Worm (Caenorhabditis elegans) whole organism, young adult: Measurements from ENCODE around the gene C14H10.2.

ENCODE experiments used
- B0035.1 ChIP-seq: sonication (generic microtip); optimal IDR thresholded peaks from 2 replicates; lab custom pipeline; 2016; ENCODE audit warnings: missing genetic modification characterization, mild to moderate bottlenecking, missing compliant biosample characterization, missing genotype, missing genetic modification reagents
- B0261.1 ChIP-seq: sonication (generic microtip); optimal IDR thresholded peaks from 2 replicates; lab custom pipeline; 2016; ENCODE audit warnings: mild to moderate bottlenecking, missing genetic modification characterization, moderate library complexity, missing compliant biosample characterization
- F23B12.7 ChIP-seq: sonication (generic microtip); optimal IDR thresholded peaks from 2 replicates; lab custom pipeline; 2017; ENCODE audit warnings: missing genetic modification characterization, mild to moderate bottlenecking, missing compliant biosample characterization, antibody characterized with exemption, moderate library complexity; ENCODE audit not compliant: insufficient read depth
- F49E8.2 ChIP-seq: sonication (generic microtip); optimal IDR thresholded peaks from 3 replicates; lab custom pipeline; 2017; ENCODE audit warnings: missing genetic modification characterization, mild to moderate bottlenecking, missing compliant biosample characterization, antibody characterized with exemption, moderate library complexity; ENCODE audit not compliant: insufficient read depth
- K12H6.12 ChIP-seq: fragments of 200-800 bp; sonication (Bioruptor generic); optimal IDR thresholded peaks from 2 replicates; lab custom pipeline; 2018; ENCODE audit warnings: mild to moderate bottlenecking, missing genetic modification characterization, missing compliant biosample characterization
- Y53G8AR.9 ChIP-seq: fragments of 200-800 bp; sonication (Bioruptor generic); conservative IDR thresholded peaks from 2 replicates; pipeline ENCODE4 v1.3.6; 2022; ENCODE audit warnings: missing genetic modification reagents, missing genetic modification characterization, missing compliant biosample characterization
- Y79H2A.3 ChIP-seq: fragments of 200-800 bp; sonication (Bioruptor generic); conservative IDR thresholded peaks from 2 replicates; pipeline ENCODE4 v1.3.6; 2022; ENCODE audit warnings: missing genetic modification reagents, missing genetic modification characterization, missing compliant biosample characterization
- aptf-3 ChIP-seq: fragments of 200-800 bp; sonication (Bioruptor generic); IDR thresholded peaks from 2 replicates; pipeline ENCODE4 v1.3.6; 2022; ENCODE audit warnings: missing genetic modification characterization, missing compliant biosample characterization
- ccch-3 ChIP-seq: fragments of 200-800 bp; sonication (Bioruptor generic); optimal IDR thresholded peaks from 2 replicates; lab custom pipeline; 2018; ENCODE audit warnings: mild to moderate bottlenecking, missing genetic modification characterization, missing compliant biosample characterization
- ceh-40 ChIP-seq: fragments of 200-800 bp; sonication (Bioruptor generic); IDR thresholded peaks from 2 replicates; pipeline ENCODE4 v1.3.6; 2022; ENCODE audit warnings: missing genetic modification characterization, missing compliant biosample characterization
- ekl-4 ChIP-seq: fragments of 200-800 bp; sonication (Bioruptor generic); IDR thresholded peaks from 2 replicates; pipeline ENCODE4 v1.3.6; 2022; ENCODE audit warnings: missing genetic modification reagents, missing genetic modification characterization, missing compliant biosample characterization
- fkh-3 ChIP-seq: sonication (generic microtip); optimal IDR thresholded peaks from 2 replicates; lab custom pipeline; 2016; ENCODE audit warnings: mild to moderate bottlenecking, missing genetic modification characterization, missing compliant biosample characterization
- let-607 ChIP-seq, 2 experiments: fragments of 200-800 bp in 1 of 2; sonication (Bioruptor generic) in 1 of 2; sonication (generic microtip) in 1 of 2; optimal IDR thresholded peaks; 2 replicates each; lab custom pipeline; 2016 to 2018; ENCODE audit warnings: mild to moderate bottlenecking in 2 of 2, missing compliant biosample characterization in 2 of 2, missing genetic modification characterization in 2 of 2, moderate library complexity in 2 of 2, missing genotype in 1 of 2
- lin-40 ChIP-seq: sonication (generic microtip); optimal IDR thresholded peaks from 2 replicates; lab custom pipeline; 2016; ENCODE audit warnings: missing genetic modification characterization, mild to moderate bottlenecking, missing compliant biosample characterization, missing genotype, missing genetic modification reagents
- lsl-1 ChIP-seq: fragments of 200-800 bp; sonication (Bioruptor generic); optimal IDR thresholded peaks from 2 replicates; lab custom pipeline; 2018; ENCODE audit warnings: mild to moderate bottlenecking, missing genetic modification characterization, moderate library complexity, missing compliant biosample characterization
- madf-3 ChIP-seq: fragments of 200-800 bp; sonication (Bioruptor generic); IDR thresholded peaks from 2 replicates; pipeline ENCODE4 v1.3.6; 2022; ENCODE audit warnings: missing genetic modification reagents, missing genetic modification characterization, missing compliant biosample characterization
- madf-8 ChIP-seq: fragments of 200-800 bp; sonication (Bioruptor generic); conservative IDR thresholded peaks from 2 replicates; pipeline ENCODE4 v1.3.6; 2022; ENCODE audit warnings: missing genetic modification reagents, missing genetic modification characterization, missing compliant biosample characterization
- nfya-1 ChIP-seq: sonication (generic microtip); optimal IDR thresholded peaks from 2 replicates; lab custom pipeline; 2017; ENCODE audit warnings: antibody characterized with exemption, missing compliant biosample characterization, missing genetic modification characterization, borderline replicate concordance; ENCODE audit not compliant: insufficient read depth
- nfyb-1 ChIP-seq: fragments of 200-800 bp; sonication (Bioruptor generic); IDR thresholded peaks from 2 replicates; pipeline ENCODE4 v1.3.6; 2022; ENCODE audit warnings: missing genetic modification reagents, missing genetic modification characterization, missing compliant biosample characterization
- nhr-120 ChIP-seq: fragments of 200-800 bp; sonication (Bioruptor generic); IDR thresholded peaks from 2 replicates; pipeline ENCODE4 v1.3.6; 2022; ENCODE audit warnings: missing genetic modification characterization, missing compliant biosample characterization
- nhr-80 ChIP-seq: sonication (generic microtip); optimal IDR thresholded peaks from 2 replicates; lab custom pipeline; 2016; ENCODE audit warnings: missing genetic modification characterization, missing compliant biosample characterization
- nhr-90 ChIP-seq: sonication (generic microtip); optimal IDR thresholded peaks from 2 replicates; lab custom pipeline; 2016; ENCODE audit warnings: missing genotype, mild to moderate bottlenecking, missing genetic modification characterization, missing compliant biosample characterization
- pbrm-1 ChIP-seq: fragments of 200-800 bp; sonication (Bioruptor generic); IDR thresholded peaks from 2 replicates; pipeline ENCODE4 v1.3.6; 2022; ENCODE audit warnings: missing genetic modification reagents, missing genetic modification characterization, missing compliant biosample characterization
- pha-4 ChIP-seq: fragments of 150-350 bp; sonication (generic microtip); optimal IDR thresholded peaks from 2 replicates; lab custom pipeline; 2014; ENCODE audit warnings: missing biosample characterization, missing genetic modification reagents, missing genetic modification characterization
- rec-8 ChIP-seq, 2 experiments: sonication (generic microtip); optimal IDR thresholded peaks; 2 replicates each; lab custom pipeline; 2016; ENCODE audit warnings: mild to moderate bottlenecking in 2 of 2, missing genetic modification characterization in 2 of 2, missing genetic modification reagents in 2 of 2, missing genotype in 2 of 2, missing biosample characterization in 1 of 2, missing compliant biosample characterization in 1 of 2, moderate library complexity in 1 of 2
- snpc-1.3 ChIP-seq: sonication (generic microtip); optimal IDR thresholded peaks from 2 replicates; lab custom pipeline; 2017; ENCODE audit warnings: missing genetic modification characterization, mild to moderate bottlenecking, missing compliant biosample characterization, antibody characterized with exemption, moderate library complexity, missing genotype, missing genetic modification reagents; ENCODE audit not compliant: insufficient read depth
- unc-62 ChIP-seq: fragments of 150-350 bp; optimal IDR thresholded peaks from 2 replicates; lab custom pipeline; 2014; ENCODE audit warnings: missing biosample characterization, missing genetic modification reagents, missing genetic modification characterization
- zim-3 ChIP-seq: sonication (generic microtip); optimal IDR thresholded peaks from 2 replicates; lab custom pipeline; 2017; ENCODE audit warnings: mild to moderate bottlenecking, missing genetic modification characterization, moderate library complexity, missing compliant biosample characterization
- ztf-18 ChIP-seq: sonication (generic microtip); optimal IDR thresholded peaks from 2 replicates; lab custom pipeline; 2016; ENCODE audit warnings: missing genotype, mild to moderate bottlenecking, missing genetic modification characterization, missing compliant biosample characterization
- ztf-26 ChIP-seq: sonication (generic microtip); optimal IDR thresholded peaks from 2 replicates; lab custom pipeline; 2017; ENCODE audit warnings: missing genetic modification characterization, missing compliant biosample characterization

The C14H10.2 gene

DNA sequence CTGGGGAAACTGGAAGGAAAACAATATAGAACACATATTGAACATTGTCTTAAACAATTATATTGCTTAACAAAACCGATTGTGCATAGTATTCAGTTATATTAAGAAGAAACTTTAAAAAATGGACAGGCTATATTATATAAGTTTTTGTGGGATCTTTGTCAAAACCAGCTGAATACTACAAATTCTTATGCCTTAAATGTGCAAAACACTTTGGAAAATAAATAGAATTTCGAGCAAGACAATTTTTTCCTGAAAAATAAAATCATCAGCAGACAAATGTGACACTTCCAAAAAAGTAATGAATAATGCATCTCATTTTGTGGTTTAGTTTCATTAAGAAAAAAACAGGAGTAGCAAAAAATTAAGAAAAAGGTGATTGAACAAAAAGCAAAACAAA is 44.7 kb upstream of the C14H10.2 start:
- TF ChIP-seq aptf-3 (no peak), lsl-1 (GFP tag; lab: Kevin White, UChicago) (no peak), unc-62 (GFP tag; lab: Kevin White, UChicago) (no peak), madf-3 (GFP tag; lab: Robert Waterston, UW) (no peak), B0261.1 (tag; lab: Kevin White, UChicago) (no peak), snpc-1.3 (tag; lab: Kevin White, UChicago) (no peak), zim-3 (tag; lab: Kevin White, UChicago) (no peak), rec-8 (tag; optimal IDR thresholded peaks at IDR 0.05; lab: Kevin White, UChicago) (no peak), madf-8 (GFP tag; lab: Robert Waterston, UW) (no peak), pbrm-1 (GFP tag; lab: Robert Waterston, UW) (no peak), nfyb-1 (GFP tag; lab: Robert Waterston, UW) (no peak), nfya-1 (tag; lab: Kevin White, UChicago) (no peak), F23B12.7 (tag; lab: Kevin White, UChicago) (no peak)

DNA sequence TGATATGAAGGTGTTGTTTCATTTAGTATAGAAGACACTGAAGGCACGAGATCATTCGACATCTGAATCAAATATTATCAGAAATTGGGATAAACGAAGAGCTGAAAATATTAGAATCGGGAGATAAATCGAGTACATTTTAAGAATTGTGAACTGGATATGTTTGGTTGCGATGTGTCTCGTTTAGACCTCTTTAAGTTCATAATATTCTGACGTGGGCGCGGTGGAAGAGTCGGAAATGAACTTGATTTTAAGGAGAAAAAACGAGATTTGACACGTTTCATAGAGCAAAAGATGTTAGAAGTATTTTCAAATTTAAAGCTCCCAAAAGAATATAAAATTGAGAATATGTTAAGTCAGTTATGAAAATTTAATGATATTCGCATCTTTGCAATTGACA is 33.0 kb upstream of the C14H10.2 start, which contains the start of gene npr-6:
Gene npr-6, minus strand, starts transcription at position 101 of the 400 bp plus-strand sequence.
- TF ChIP-seq lin-40 (no peak), ekl-4 (GFP tag; lab: Robert Waterston, UW) (no peak), ztf-26 (tag; lab: Kevin White, UChicago) (no peak), B0035.1 (tag; lab: Kevin White, UChicago) (no peak), Y53G8AR.9 (GFP tag; lab: Robert Waterston, UW) (no peak), let-607 (tag; optimal IDR thresholded peaks at IDR 0.05; lab: Kevin White, UChicago) (no peak), madf-3 (GFP tag; lab: Robert Waterston, UW) (no peak), ccch-3 (GFP tag; lab: Kevin White, UChicago) (no peak), B0261.1 (tag; lab: Kevin White, UChicago) (no peak), Y79H2A.3 (no peak), F49E8.2 (tag; lab: Kevin White, UChicago) (no peak)

DNA sequence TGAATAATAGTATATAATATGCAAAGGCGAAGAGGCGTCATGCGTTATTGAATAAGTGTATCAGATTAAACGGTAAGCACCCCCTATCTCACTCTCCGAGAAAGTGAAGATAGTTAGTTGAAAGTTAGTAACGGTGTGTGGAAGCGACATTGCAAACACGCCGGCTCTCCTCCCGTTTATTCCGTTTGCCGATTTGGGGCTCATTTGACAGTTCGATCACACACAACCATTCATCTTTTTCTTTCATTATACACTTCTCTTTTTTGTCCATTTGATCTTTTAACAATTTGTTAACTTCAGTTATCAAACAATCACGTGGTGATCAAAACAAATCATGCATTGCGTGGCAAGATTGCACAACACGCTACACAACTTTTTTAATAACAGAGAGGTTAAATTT is 26.6 kb upstream of the C14H10.2 start, which contains the start of gene slc-9B.1:
Gene slc-9B.1, plus strand, starts transcription at position 301 of the 400 bp plus-strand sequence.
- no peak for TF ChIP-seq fkh-3 (tag; lab: Kevin White, UChicago)
- no peak for TF ChIP-seq nhr-90 (tag; lab: Kevin White, UChicago)

DNA sequence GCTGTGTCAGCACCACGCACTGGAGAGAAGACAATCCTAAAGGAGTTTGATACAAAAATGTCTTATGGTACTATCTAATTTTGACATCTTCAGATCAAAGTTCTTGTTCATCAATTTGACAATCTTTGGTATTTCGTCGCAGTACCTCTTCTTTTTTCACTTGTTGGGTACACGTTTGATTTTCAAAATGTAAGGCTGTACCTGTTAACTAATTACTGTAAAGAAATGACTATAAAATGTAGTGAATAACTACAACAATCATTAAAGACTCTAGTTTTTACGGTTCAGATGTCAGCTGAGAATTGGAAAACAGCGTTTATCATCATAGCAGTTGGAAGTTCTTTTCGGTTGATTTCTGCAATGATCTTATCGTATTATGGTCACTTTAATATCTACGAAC is 24.4 kb upstream of the C14H10.2 start:
- no peak for TF ChIP-seq ceh-40

DNA sequence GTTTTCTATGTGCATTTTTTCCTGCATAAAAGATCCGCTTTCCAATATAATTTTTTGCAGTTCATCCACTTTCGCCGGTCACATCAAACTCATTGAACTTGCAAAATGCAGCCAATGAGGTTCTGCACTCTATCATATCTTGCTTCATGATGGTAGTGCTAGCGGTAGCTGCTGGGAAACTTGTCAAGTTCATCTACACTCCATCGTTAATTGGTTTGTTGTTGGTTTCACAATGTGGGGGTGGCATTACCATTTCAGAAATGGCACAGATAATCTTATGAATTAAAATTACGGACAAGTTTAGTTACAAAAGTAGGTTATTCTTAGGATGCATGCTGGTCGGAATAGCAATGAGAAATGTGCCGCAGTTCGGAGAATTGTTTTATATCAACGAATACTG is 21.8 kb upstream of the C14H10.2 start:
- TF ChIP-seq K12H6.12 (tag; lab: Kevin White, UChicago) (no peak), pha-4 (tag; lab: Kevin White, UChicago) (no peak), nhr-120 (GFP tag; lab: Robert Waterston, UW) (no peak), ztf-18 (no peak), nhr-80 (tag; lab: Kevin White, UChicago) (no peak)
- TF ChIP-seq, all 124 proteins: peak for 0
